Fruit fly (Drosophila melanogaster): ENCODE results near the gene CG7924.

Gene CG7924

dm6 chr3L:14233169-14233568 is at the start of gene CG7924:
Gene CG7924, plus strand, starts transcription at chr3L:14233469.
- TF ChIP-seq vri (GFP tag; optimal IDR thresholded peaks at IDR 0.05) (peak; percentile 35), Sox15 (GFP tag; optimal IDR thresholded peaks at IDR 0.05) (no peak), svp (GFP tag) (peak; percentile 1)

- TF ChIP-seq CG11294 (GFP tag; IDR thresholded peaks at IDR 0.05) = no peak
- TF ChIP-seq OdsH (GFP tag; optimal IDR thresholded peaks at IDR 0.05) = no peak
- no peak for TF ChIP-seq esn (GFP tag; optimal IDR thresholded peaks at IDR 0.05)
- no peak for TF ChIP-seq Sox102F (GFP tag; optimal IDR thresholded peaks at IDR 0.05)
- TF ChIP-seq Smox (GFP tag; optimal IDR thresholded peaks at IDR 0.05) = no peak
- no peak for TF ChIP-seq CG4318 (GFP tag; optimal IDR thresholded peaks at IDR 0.05)
- no peak for TF ChIP-seq topi (GFP tag; optimal IDR thresholded peaks at IDR 0.05)
- TF ChIP-seq vri (GFP tag; optimal IDR thresholded peaks at IDR 0.05) = no peak
These were observed 48.2 kb upstream of the CG7924 start for dm6 chr3L:14185049-14185448.

dm6 chr3L:14189431-14189830 is 43.8 kb upstream of the CG7924 start, which contains the start of gene nan:
Gene nan, minus strand, starts transcription at chr3L:14189648.
- no peak for TF ChIP-seq Ets21C (GFP tag; optimal IDR thresholded peaks at IDR 0.05)
- no peak for TF ChIP-seq Blimp-1 (GFP tag; optimal IDR thresholded peaks at IDR 0.05)
- no peak for TF ChIP-seq CG6276 (GFP tag; optimal IDR thresholded peaks at IDR 0.05)
- no peak for TF ChIP-seq CG34406 (GFP tag; optimal IDR thresholded peaks at IDR 0.05)
- no peak for TF ChIP-seq Eip93F (GFP tag; optimal IDR thresholded peaks at IDR 0.05)
- no peak for TF ChIP-seq CG7368 (GFP tag; optimal IDR thresholded peaks at IDR 0.05)
- TF ChIP-seq ss (GFP tag; optimal IDR thresholded peaks at IDR 0.05) = no peak
- TF ChIP-seq CG10631 (GFP tag; optimal IDR thresholded peaks at IDR 0.05) = no peak
- TF ChIP-seq Lpt (GFP tag; optimal IDR thresholded peaks at IDR 0.05) = no peak
- no peak for TF ChIP-seq dsx (GFP tag; optimal IDR thresholded peaks at IDR 0.05; ENCODE audit: poor library complexity, severe bottlenecking)
- TF ChIP-seq vri (GFP tag; optimal IDR thresholded peaks at IDR 0.05) = no peak

dm6 chr3L:14189957-14190624 is 43.2 kb upstream of the CG7924 start:
- TF ChIP-seq fd59A (GFP tag; optimal IDR thresholded peaks at IDR 0.05) = no peak
- peak; percentile 15 for TF ChIP-seq svp (GFP tag)
- peak; percentile 10 for TF ChIP-seq CG8632 (GFP tag; optimal IDR thresholded peaks at IDR 0.05)
- TF ChIP-seq cyc (GFP tag; optimal IDR thresholded peaks at IDR 0.05) = peak; percentile 70
- TF ChIP-seq Blimp-1 (GFP tag; optimal IDR thresholded peaks at IDR 0.05) = peak; percentile 88
- TF ChIP-seq CG32006 (GFP tag; optimal IDR thresholded peaks at IDR 0.05) = peak; percentile 43
- TF ChIP-seq CG6808 (GFP tag; optimal IDR thresholded peaks at IDR 0.05) = no peak
- TF ChIP-seq OdsH (GFP tag; optimal IDR thresholded peaks at IDR 0.05) = peak; percentile 36
- peak; percentile 33 for TF ChIP-seq Lpt (GFP tag; optimal IDR thresholded peaks at IDR 0.05)
- TF ChIP-seq CG1621 (tag; optimal IDR thresholded peaks at IDR 0.05) = no peak
- peak; percentile 84 for TF ChIP-seq CG15336 (GFP tag; IDR thresholded peaks at IDR 0.05)
- peak; percentile 34 for TF ChIP-seq CG31627 (GFP tag; optimal IDR thresholded peaks at IDR 0.05)
- TF ChIP-seq Hr39 (GFP tag; optimal IDR thresholded peaks at IDR 0.05) = peak; percentile 47
- TF ChIP-seq achi (GFP tag; optimal IDR thresholded peaks at IDR 0.05) = peak; percentile 11
- no peak for TF ChIP-seq vri (GFP tag; optimal IDR thresholded peaks at IDR 0.05)
- TF ChIP-seq fd85E (GFP tag; optimal IDR thresholded peaks at IDR 0.05) = no peak
- peak; percentile 16 for TF ChIP-seq Met (GFP tag; optimal IDR thresholded peaks at IDR 0.05)
- TF ChIP-seq CG11762 (GFP tag; optimal IDR thresholded peaks at IDR 0.05; ENCODE audit: insufficient read depth) = peak; percentile 35
- peak; percentile 54 for TF ChIP-seq pdm3 (GFP tag; optimal IDR thresholded peaks at IDR 0.05)
- peak; percentile 86 for TF ChIP-seq CG6163 (GFP tag; IDR thresholded peaks at IDR 0.05)
- peak; percentile 9 for TF ChIP-seq esn (GFP tag; optimal IDR thresholded peaks at IDR 0.05)
- no peak for TF ChIP-seq Sox14 (GFP tag; optimal IDR thresholded peaks at IDR 0.05)
- peak; percentile 61 for TF ChIP-seq CG3919 (GFP tag; optimal IDR thresholded peaks at IDR 0.05)
- TF ChIP-seq CG10669 (GFP tag; optimal IDR thresholded peaks at IDR 0.05) = peak; percentile 62
- no peak for TF ChIP-seq Sox15 (GFP tag; optimal IDR thresholded peaks at IDR 0.05)
- TF ChIP-seq eg (GFP tag; IDR thresholded peaks at IDR 0.05) = peak; percentile 81
- no peak for TF ChIP-seq CG6854 (GFP tag; optimal IDR thresholded peaks at IDR 0.05)
- TF ChIP-seq CG8119 (GFP tag; IDR thresholded peaks at IDR 0.05) = peak; percentile 79; the same call in 2 of the 3 replicates
- TF ChIP-seq CG7368 (GFP tag; optimal IDR thresholded peaks at IDR 0.05) = peak; percentile 37
- no peak for TF ChIP-seq Eip75B (GFP tag; optimal IDR thresholded peaks at IDR 0.05)
- TF ChIP-seq net (GFP tag; optimal IDR thresholded peaks at IDR 0.05) = peak; percentile 32
- TF ChIP-seq Smox (GFP tag; optimal IDR thresholded peaks at IDR 0.05) = peak; percentile 8
- TF ChIP-seq Gug (GFP tag; IDR thresholded peaks at IDR 0.05) = peak; percentile 59
